Worm (Caenorhabditis elegans) whole organism, L1 larva: Measurements from ENCODE around the gene C05E4.12.

Experiments used
- C04F5.9 ChIP-seq: sonication (generic microtip); optimal IDR thresholded peaks from 2 replicates; lab custom pipeline; 2016; ENCODE audit warnings: missing genetic modification characterization, missing compliant biosample characterization
- blmp-1 ChIP-seq: fragments of 150-350 bp; optimal IDR thresholded peaks from 2 replicates; lab custom pipeline; 2014; ENCODE audit warnings: missing biosample characterization, missing genetic modification characterization
- ceh-63 ChIP-seq: fragments of 200-800 bp; sonication (Bioruptor generic); optimal IDR thresholded peaks from 2 replicates; lab custom pipeline; 2018; ENCODE audit warnings: mild to moderate bottlenecking, missing genetic modification characterization, missing compliant biosample characterization
- ceh-8 ChIP-seq: fragments of 200-800 bp; sonication (Bioruptor generic); optimal IDR thresholded peaks from 2 replicates; lab custom pipeline; 2018; ENCODE audit warnings: mild to moderate bottlenecking, missing genetic modification characterization, moderate library complexity, missing compliant biosample characterization
- dpl-1 ChIP-seq, 3 experiments: fragments of 150-350 bp in 2 of 3; sonication (generic microtip) in 1 of 3; optimal IDR thresholded peaks; 2 replicates each; lab custom pipeline; 2014 to 2017; ENCODE audit warnings: missing biosample characterization in 3 of 3, missing genetic modification characterization in 3 of 3, missing genetic modification reagents in 3 of 3
- efl-1 ChIP-seq, 4 experiments: fragments of 150-350 bp; optimal IDR thresholded peaks in 3 of 4; peaks in 1 of 4; 1 replicate in 1 of 4; 2 replicates in 3 of 4; lab custom pipeline; 2014; ENCODE audit warnings: missing biosample characterization in 2 of 4, missing genetic modification characterization in 2 of 4, missing genetic modification reagents in 2 of 4
- efl-3 ChIP-seq: fragments of 200-800 bp; sonication (Bioruptor generic); optimal IDR thresholded peaks from 2 replicates; lab custom pipeline; 2018; ENCODE audit warnings: mild to moderate bottlenecking, missing genetic modification characterization, missing compliant biosample characterization
- egl-27 ChIP-seq, 2 experiments: fragments of 150-350 bp in 1 of 2; sonication (generic microtip); optimal IDR thresholded peaks; 3 replicates each; lab custom pipeline; 2017 to 2018; ENCODE audit warnings: missing biosample characterization in 2 of 2, missing genetic modification characterization in 2 of 2, missing genetic modification reagents in 2 of 2
- elt-2 ChIP-seq: sonication (generic microtip); optimal IDR thresholded peaks from 2 replicates; lab custom pipeline; 2016; ENCODE audit warnings: missing genetic modification characterization, mild to moderate bottlenecking, inconsistent platforms, missing compliant biosample characterization, missing genetic modification reagents
- elt-3 ChIP-seq, 6 experiments: fragments of 150-350 bp in 1 of 6; sonication (generic microtip); optimal IDR thresholded peaks; 2 replicates each; lab custom pipeline; 2017 to 2018; ENCODE audit warnings: missing biosample characterization in 6 of 6, missing genetic modification characterization in 6 of 6, inconsistent platforms in 1 of 6
- fkh-4 ChIP-seq: sonication (generic microtip); optimal IDR thresholded peaks from 2 replicates; lab custom pipeline; 2016; ENCODE audit warnings: missing compliant biosample characterization, missing genetic modification characterization, borderline replicate concordance
- fkh-8 ChIP-seq: sonication (generic microtip); optimal IDR thresholded peaks from 2 replicates; lab custom pipeline; 2016; ENCODE audit warnings: mild to moderate bottlenecking, missing genetic modification characterization, missing compliant biosample characterization
- fos-1 ChIP-seq: fragments of 150-350 bp; optimal IDR thresholded peaks from 2 replicates; lab custom pipeline; 2014; ENCODE audit warnings: missing biosample characterization, missing genetic modification characterization
- grh-1 ChIP-seq: fragments of 200-800 bp; sonication (Bioruptor generic); IDR thresholded peaks from 2 replicates; pipeline ENCODE4 v1.3.6; 2022; ENCODE audit warnings: missing genetic modification reagents, missing genetic modification characterization, missing compliant biosample characterization
- hlh-17 ChIP-seq: fragments of 200-800 bp; sonication (Bioruptor generic); optimal IDR thresholded peaks from 2 replicates; lab custom pipeline; 2018; ENCODE audit warnings: missing genetic modification characterization, mild to moderate bottlenecking, missing compliant biosample characterization, moderate library complexity, borderline replicate concordance
- irx-1 ChIP-seq: sonication (generic microtip); optimal IDR thresholded peaks from 2 replicates; lab custom pipeline; 2016; ENCODE audit warnings: missing genetic modification characterization, missing compliant biosample characterization
- jun-1 ChIP-seq: fragments of 150-350 bp; optimal IDR thresholded peaks from 2 replicates; lab custom pipeline; 2014; ENCODE audit warnings: missing biosample characterization, missing genetic modification reagents, missing genetic modification characterization
- lin-14 ChIP-seq: fragments of 200-800 bp; sonication (Bioruptor generic); optimal IDR thresholded peaks from 2 replicates; lab custom pipeline; 2018; ENCODE audit warnings: mild to moderate bottlenecking, missing genetic modification characterization, moderate library complexity, missing compliant biosample characterization
- lin-15B ChIP-seq: fragments of 150-350 bp; sonication (generic microtip); optimal IDR thresholded peaks from 3 replicates; lab custom pipeline; 2014; ENCODE audit warnings: missing biosample characterization, missing genetic modification characterization
- lin-39 ChIP-seq: fragments of 150-350 bp; optimal IDR thresholded peaks from 2 replicates; lab custom pipeline; 2014; ENCODE audit warnings: missing biosample characterization, missing genetic modification reagents, missing genetic modification characterization
- lir-3 ChIP-seq: sonication (generic microtip); optimal IDR thresholded peaks from 2 replicates; lab custom pipeline; 2016; ENCODE audit warnings: mild to moderate bottlenecking, missing genetic modification characterization, moderate library complexity, missing compliant biosample characterization; ENCODE audit not compliant: poor library complexity
- lsy-2 ChIP-seq, 2 experiments: fragments of 150-350 bp; optimal IDR thresholded peaks; 2 replicates each; lab custom pipeline; 2014; ENCODE audit warnings: missing biosample characterization in 2 of 2, missing genetic modification characterization in 2 of 2
- mep-1 ChIP-seq: fragments of 150-350 bp; optimal IDR thresholded peaks from 2 replicates; lab custom pipeline; 2014; ENCODE audit warnings: missing biosample characterization, missing genetic modification characterization
- nhr-11 ChIP-seq: fragments of 150-350 bp; optimal IDR thresholded peaks from 2 replicates; lab custom pipeline; 2014; ENCODE audit warnings: missing biosample characterization, missing genetic modification characterization
- nhr-12 ChIP-seq: sonication (generic microtip); optimal IDR thresholded peaks from 2 replicates; lab custom pipeline; 2017; ENCODE audit warnings: missing biosample characterization, missing genetic modification characterization
- nhr-19 ChIP-seq: fragments of 200-800 bp; sonication (Bioruptor generic); conservative IDR thresholded peaks from 2 replicates; pipeline ENCODE4 v1.3.6; 2022; ENCODE audit warnings: missing genetic modification characterization, missing compliant biosample characterization
- nhr-20 ChIP-seq: sonication (generic microtip); optimal IDR thresholded peaks from 2 replicates; lab custom pipeline; 2016; ENCODE audit warnings: mild to moderate bottlenecking, missing genetic modification characterization, missing compliant biosample characterization
- nhr-28 ChIP-seq: fragments of 150-350 bp; optimal IDR thresholded peaks from 2 replicates; lab custom pipeline; 2014; ENCODE audit warnings: missing biosample characterization, missing genetic modification characterization
- nhr-47 ChIP-seq: sonication (generic microtip); optimal IDR thresholded peaks from 2 replicates; lab custom pipeline; 2016; ENCODE audit warnings: mild to moderate bottlenecking, missing genetic modification characterization, moderate library complexity, missing compliant biosample characterization
- nhr-76 ChIP-seq: sonication (generic microtip); optimal IDR thresholded peaks from 2 replicates; lab custom pipeline; 2017; ENCODE audit warnings: missing biosample characterization, missing genetic modification characterization
- nhr-77 ChIP-seq: fragments of 150-350 bp; optimal IDR thresholded peaks from 2 replicates; lab custom pipeline; 2014; ENCODE audit warnings: missing biosample characterization, missing genetic modification characterization
- pag-3 ChIP-seq: sonication (generic microtip); optimal IDR thresholded peaks from 2 replicates; lab custom pipeline; 2017; ENCODE audit warnings: missing genetic modification characterization, mild to moderate bottlenecking, missing compliant biosample characterization, antibody characterized with exemption, borderline replicate concordance; ENCODE audit not compliant: insufficient read depth
- pax-3 ChIP-seq: fragments of 200-800 bp; sonication (Bioruptor generic); optimal IDR thresholded peaks from 2 replicates; lab custom pipeline; 2018; ENCODE audit warnings: mild to moderate bottlenecking, missing genetic modification characterization, moderate library complexity, missing compliant biosample characterization
- rnt-1 ChIP-seq: sonication (generic microtip); optimal IDR thresholded peaks from 2 replicates; lab custom pipeline; 2016; ENCODE audit warnings: mild to moderate bottlenecking, missing genetic modification characterization, moderate library complexity, missing compliant biosample characterization
- skn-1 ChIP-seq: fragments of 150-350 bp; optimal IDR thresholded peaks from 2 replicates; lab custom pipeline; 2014; ENCODE audit warnings: missing biosample characterization, missing genetic modification characterization
- snu-23 ChIP-seq: sonication (generic microtip); optimal IDR thresholded peaks from 2 replicates; lab custom pipeline; 2016; ENCODE audit warnings: missing genetic modification characterization, missing compliant biosample characterization
- sptf-1 ChIP-seq: fragments of 150-350 bp; optimal IDR thresholded peaks from 2 replicates; lab custom pipeline; 2014; ENCODE audit warnings: missing biosample characterization, missing genetic modification characterization
- sup-37 ChIP-seq: fragments of 200-800 bp; sonication (Bioruptor generic); optimal IDR thresholded peaks from 2 replicates; lab custom pipeline; 2018; ENCODE audit warnings: mild to moderate bottlenecking, missing genetic modification characterization, missing compliant biosample characterization
- swsn-7 ChIP-seq: sonication (generic microtip); optimal IDR thresholded peaks from 2 replicates; lab custom pipeline; 2016; ENCODE audit warnings: missing genetic modification characterization, missing compliant biosample characterization
- tbx-2 ChIP-seq: sonication (generic microtip); optimal IDR thresholded peaks from 2 replicates; lab custom pipeline; 2016; ENCODE audit warnings: missing genetic modification characterization, missing compliant biosample characterization
- unc-130 ChIP-seq: fragments of 150-350 bp; optimal IDR thresholded peaks from 2 replicates; lab custom pipeline; 2017; ENCODE audit warnings: missing biosample characterization, missing genetic modification characterization, inconsistent platforms
- unc-62 ChIP-seq: fragments of 150-350 bp; optimal IDR thresholded peaks from 2 replicates; lab custom pipeline; 2014; ENCODE audit warnings: missing biosample characterization, missing genetic modification reagents, missing genetic modification characterization
- unc-98 ChIP-seq: fragments of 200-800 bp; sonication (Bioruptor generic); IDR thresholded peaks from 2 replicates; pipeline ENCODE4 v1.3.6; 2022; ENCODE audit warnings: missing genetic modification characterization, missing compliant biosample characterization
- vab-15 ChIP-seq: sonication (generic microtip); optimal IDR thresholded peaks from 2 replicates; lab custom pipeline; 2017; ENCODE audit warnings: missing genotype, mild to moderate bottlenecking, missing genetic modification characterization, missing compliant biosample characterization
- xbp-1 ChIP-seq: sonication (generic microtip); optimal IDR thresholded peaks from 2 replicates; lab custom pipeline; 2016; ENCODE audit warnings: missing genetic modification characterization, missing compliant biosample characterization
- ztf-11 ChIP-seq, 2 experiments: sonication (generic microtip); optimal IDR thresholded peaks; 2 replicates each; lab custom pipeline; 2016 to 2017; ENCODE audit warnings: missing genetic modification characterization in 2 of 2, missing biosample characterization in 1 of 2, missing compliant biosample characterization in 1 of 2

The C05E4.12 gene

DNA sequence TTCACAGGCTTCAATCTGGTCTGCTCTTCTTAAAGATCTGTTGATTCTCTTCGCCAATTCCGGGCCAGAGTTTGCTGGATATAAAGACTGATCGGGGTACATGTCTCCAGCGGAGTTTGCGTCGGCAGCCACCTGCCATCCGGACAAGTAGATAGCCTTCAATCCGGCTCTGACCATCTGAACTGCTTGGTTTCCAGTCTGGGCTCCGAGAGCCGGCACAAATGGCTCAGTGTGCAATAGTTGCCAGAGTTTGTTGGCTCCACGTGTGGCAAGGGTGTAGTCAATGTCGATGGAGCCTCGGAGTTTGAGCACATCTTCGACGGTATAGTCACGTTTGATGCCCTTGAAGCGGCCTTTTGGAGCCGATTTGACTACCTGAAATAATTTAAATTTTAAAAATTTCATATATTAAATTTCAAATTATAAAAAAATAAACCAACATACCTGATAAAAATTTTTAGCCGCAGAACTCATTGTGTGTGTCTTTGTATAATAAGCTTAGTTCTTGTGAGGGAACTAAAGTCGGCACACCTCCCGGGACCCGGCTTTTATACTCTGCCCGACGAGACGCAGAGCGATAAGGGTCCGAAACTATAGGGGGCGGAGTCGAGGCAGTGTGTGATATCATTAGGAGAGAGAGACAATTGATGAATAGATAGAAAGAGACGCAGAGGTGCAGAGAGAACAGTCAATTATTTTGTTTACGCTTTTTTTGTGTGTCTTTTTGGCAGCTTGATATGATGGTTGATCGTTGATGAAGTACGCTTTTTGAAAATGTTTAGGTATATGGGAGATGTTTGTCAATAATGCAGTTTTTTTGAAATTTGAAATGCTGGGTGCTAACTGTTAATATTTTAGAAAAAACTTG, 34.1 kb downstream of the C05E4.12 start, which contains the start of the genes icl-1 and srh-2 (continued):
- peak; percentile 46 for TF ChIP-seq lin-39 (tag; lab: Kevin White, UChicago)
- TF ChIP-seq mep-1: peak; percentile 59
- peak; percentile 45 for TF ChIP-seq xbp-1 (tag; lab: Kevin White, UChicago)
- TF ChIP-seq tbx-2 (tag; lab: Kevin White, UChicago): peak; percentile 73
- no peak for TF ChIP-seq unc-62 (GFP tag; lab: Kevin White, UChicago)
- peak; percentile 59 for TF ChIP-seq sup-37
- TF ChIP-seq rnt-1 (tag; lab: Kevin White, UChicago): peak; percentile 88
- TF ChIP-seq elt-2 (tag; lab: Kevin White, UChicago): peak; percentile 67
- peak; percentile 15 for TF ChIP-seq jun-1
- TF ChIP-seq nhr-47: peak; percentile 59
- TF ChIP-seq nhr-28 (tag; lab: Kevin White, UChicago): no peak
- TF ChIP-seq ceh-8 (GFP tag; lab: Kevin White, UChicago): no peak
- TF ChIP-seq elt-3 (tag; optimal IDR thresholded peaks at IDR 0.05; lab: Kevin White, UChicago): peak in 2 of 6 experiments; percentile 29 to 80
- TF ChIP-seq skn-1 (tag; lab: Kevin White, UChicago): no peak
- no peak for TF ChIP-seq unc-98 (GFP tag; lab: Robert Waterston, UW)
- peak; percentile 82 for TF ChIP-seq snu-23 (GFP tag; lab: Kevin White, UChicago)
- peak; percentile 14 for TF ChIP-seq irx-1 (tag; lab: Kevin White, UChicago)
- peak; percentile 69 for TF ChIP-seq lir-3 (tag; lab: Kevin White, UChicago)
- peak; percentile 31 to 55 for TF ChIP-seq lsy-2 (tag; optimal IDR thresholded peaks at IDR 0.05; lab: Kevin White, UChicago)
- no peak for TF ChIP-seq lin-15B (tag; lab: Kevin White, UChicago)
- peak; percentile 92 for TF ChIP-seq lin-14 (GFP tag; lab: Kevin White, UChicago)
- TF ChIP-seq nhr-12: no peak
- TF ChIP-seq C04F5.9: peak; percentile 49
- no peak for TF ChIP-seq egl-27 (tag; optimal IDR thresholded peaks at IDR 0.05; lab: Kevin White, UChicago)
- TF ChIP-seq dpl-1 (GFP tag; optimal IDR thresholded peaks at IDR 0.05; lab: Kevin White, UChicago): peak in 2 of 3 experiments; percentile 19 to 26
- peak; percentile 23 for TF ChIP-seq fos-1 (tag; lab: Kevin White, UChicago)
- no peak for TF ChIP-seq fkh-8 (tag; lab: Kevin White, UChicago)
- TF ChIP-seq nhr-19: peak; percentile 93
- TF ChIP-seq ceh-63 (GFP tag; lab: Kevin White, UChicago): peak; percentile 54
- no peak for TF ChIP-seq efl-3 (GFP tag; lab: Kevin White, UChicago)
- peak; percentile 41 for TF ChIP-seq hlh-17
- no peak for TF ChIP-seq sptf-1 (tag; lab: Kevin White, UChicago)
- peak; percentile 74 for TF ChIP-seq unc-130 (tag; lab: Kevin White, UChicago)
- TF ChIP-seq pag-3: peak; percentile 41
- TF ChIP-seq swsn-7 (tag; lab: Kevin White, UChicago): peak; percentile 68
- TF ChIP-seq ztf-11 (tag; optimal IDR thresholded peaks at IDR 0.05; lab: Kevin White, UChicago): peak in 1 of 2 experiments; percentile 27
- no peak for TF ChIP-seq nhr-76 (tag; lab: Kevin White, UChicago)
- peak; percentile 52 for TF ChIP-seq vab-15 (tag; lab: Kevin White, UChicago)
- no peak for TF ChIP-seq grh-1 (GFP tag; lab: Robert Waterston, UW)
- TF ChIP-seq nhr-77: peak; percentile 29
- TF ChIP-seq nhr-11 (tag; lab: Kevin White, UChicago): no peak
- TF ChIP-seq fkh-4 (tag; lab: Kevin White, UChicago): no peak
- peak; percentile 17 for TF ChIP-seq blmp-1 (tag; lab: Kevin White, UChicago)
- peak; percentile 40 to 49 for TF ChIP-seq efl-1 (optimal IDR thresholded peaks at IDR 0.05; lab: Kevin White, UChicago)
- peak in 1 of 2 experiments; percentile 91 for TF ChIP-seq efl-1 (GFP tag; optimal IDR thresholded peaks at IDR 0.05 in 1 of 2; lab: Kevin White, UChicago)
- TF ChIP-seq nhr-20 (tag; lab: Kevin White, UChicago): peak; percentile 85
- no peak for TF ChIP-seq pax-3 (tag; lab: Kevin White, UChicago)
